Fruit fly (Drosophila melanogaster): ENCODE results near the gene Sf3a1.

DNA sequence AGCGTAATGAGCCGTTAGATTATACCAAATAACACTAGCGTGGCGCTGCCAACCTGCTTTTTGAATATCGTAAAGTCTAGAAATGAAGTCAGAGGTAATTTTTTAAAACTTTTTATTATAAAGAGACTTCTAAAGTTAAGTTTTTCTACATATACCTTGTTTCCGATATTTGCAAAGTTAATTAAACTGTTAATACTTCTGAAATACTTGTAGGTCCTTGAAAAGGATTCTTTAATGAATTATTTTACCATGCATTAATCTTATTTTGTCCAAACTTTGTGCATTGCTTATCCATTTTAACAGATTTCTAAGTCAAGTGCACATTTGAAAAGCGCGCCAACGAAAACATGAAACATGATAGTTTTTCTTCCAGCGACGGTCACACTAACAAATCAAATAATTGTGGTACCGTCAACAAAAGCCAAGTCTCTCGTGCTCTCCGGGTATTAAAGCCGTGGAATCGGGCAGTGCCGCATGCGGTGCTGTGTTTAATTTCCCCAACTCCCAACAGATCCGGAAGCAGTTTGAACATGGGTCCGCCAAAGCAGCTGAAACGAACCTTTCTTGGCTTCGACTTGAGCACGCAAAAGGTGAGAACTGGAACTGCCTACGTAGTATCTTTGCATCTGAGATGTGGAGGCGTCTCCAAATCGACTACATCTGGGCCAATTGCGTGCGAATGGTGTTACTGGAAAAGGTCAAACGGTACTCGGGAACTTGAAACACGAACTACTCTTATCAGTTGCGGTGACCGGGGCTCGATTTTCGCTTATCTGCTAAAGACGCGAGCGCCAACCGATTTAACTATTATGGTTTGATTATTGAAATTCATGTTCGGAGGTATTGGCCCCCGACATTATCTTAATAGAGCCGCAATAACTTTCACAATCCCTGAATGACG, 5.8 kb downstream of the Sf3a1 start, which contains the start of the genes EMC2A and CG3534:
- TF ChIP-seq Nf-YC (tag; optimal IDR thresholded peaks at IDR 0.05): peak; percentile 25
- TF ChIP-seq CG11696 (GFP tag; IDR thresholded peaks at IDR 0.05): no peak
- TF ChIP-seq CG7556 (GFP tag; optimal IDR thresholded peaks at IDR 0.05): peak; percentile 11
- no peak for TF ChIP-seq schlank (tag; optimal IDR thresholded peaks at IDR 0.05)
- TF ChIP-seq lilli (GFP tag; optimal IDR thresholded peaks at IDR 0.05): no peak
- TF ChIP-seq CG33557 (GFP tag; optimal IDR thresholded peaks at IDR 0.05): no peak
- TF ChIP-seq CG7745 (tag; optimal IDR thresholded peaks at IDR 0.05): no peak
- TF ChIP-seq Hmr (GFP tag; optimal IDR thresholded peaks at IDR 0.05): peak; percentile 22
- TF ChIP-seq CG11560 (tag; IDR thresholded peaks at IDR 0.05): no peak
- no peak for TF ChIP-seq inv (GFP tag; IDR thresholded peaks at IDR 0.05; ENCODE audit: partially characterized antibody)
